Fruit fly (Drosophila melanogaster) whole organism, embryonic: ENCODE data around the gene PolA1.

Source experiments
- B-H2 ChIP-seq: fragments of 200-800 bp; sonication (Bioruptor generic); optimal IDR thresholded peaks from 2 replicates; lab custom pipeline; 2018; ENCODE audit warnings: missing biosample characterization, mild to moderate bottlenecking, missing genetic modification characterization
- CG12942 ChIP-seq: fragments of 200-800 bp; sonication (Bioruptor generic); optimal IDR thresholded peaks from 3 replicates; lab custom pipeline; 2016; ENCODE audit warnings: missing biosample characterization, missing genetic modification characterization
- CG14860 ChIP-seq: fragments of 200-800 bp; sonication (Bioruptor generic); IDR thresholded peaks from 3 replicates; pipeline ENCODE4 v1.3.6; 2022; ENCODE audit warnings: missing biosample characterization, missing genetic modification characterization; ENCODE audit not compliant: partially characterized antibody
- CG15011 ChIP-seq: fragments of 200-800 bp; sonication (Bioruptor generic); optimal IDR thresholded peaks from 3 replicates; lab custom pipeline; 2018; ENCODE audit warnings: missing biosample characterization, mild to moderate bottlenecking, missing genetic modification characterization
- CG15073 ChIP-seq: fragments of 200-800 bp; sonication (Bioruptor generic); optimal IDR thresholded peaks from 2 replicates; lab custom pipeline; 2016; ENCODE audit warnings: missing biosample characterization, missing genetic modification characterization
- CG16863 ChIP-seq: fragments of 200-800 bp; sonication (Bioruptor generic); optimal IDR thresholded peaks from 3 replicates; lab custom pipeline; 2016; ENCODE audit warnings: missing biosample characterization, missing genetic modification characterization
- CG17612 ChIP-seq: fragments of 200-800 bp; sonication (Bioruptor generic); IDR thresholded peaks from 2 replicates; pipeline ENCODE4 v1.3.6; 2022; ENCODE audit warnings: missing biosample characterization, missing genetic modification characterization
- CG17912 ChIP-seq: fragments of 200-800 bp; sonication (Bioruptor generic); optimal IDR thresholded peaks from 2 replicates; lab custom pipeline; 2018; ENCODE audit warnings: missing biosample characterization, mild to moderate bottlenecking, missing genetic modification characterization
- CG18619 ChIP-seq: fragments of 200-800 bp; sonication (Bioruptor generic); optimal IDR thresholded peaks from 3 replicates; lab custom pipeline; 2017; ENCODE audit warnings: missing biosample characterization, mild to moderate bottlenecking, missing genetic modification characterization
- CG42726 ChIP-seq: fragments of 200-800 bp; sonication (Bioruptor generic); IDR thresholded peaks from 2 replicates; pipeline ENCODE4 v1.3.6; 2022; ENCODE audit warnings: missing biosample characterization, missing genetic modification characterization; ENCODE audit not compliant: partially characterized antibody
- CG4360 ChIP-seq: fragments of 200-800 bp; sonication (Bioruptor generic); IDR thresholded peaks from 2 replicates; pipeline ENCODE4 v1.3.6; 2022; ENCODE audit warnings: missing biosample characterization, missing genetic modification characterization
- CG4730 ChIP-seq: fragments of 200-800 bp; sonication (Bioruptor generic); IDR thresholded peaks from 2 replicates; pipeline ENCODE4 v1.3.6; 2022; ENCODE audit warnings: missing biosample characterization, missing genetic modification characterization
- CG5245 ChIP-seq: fragments of 200-800 bp; sonication (Bioruptor generic); optimal IDR thresholded peaks from 3 replicates; lab custom pipeline; 2016; ENCODE audit warnings: missing biosample characterization, missing genetic modification characterization
- CG6175 ChIP-seq: fragments of 200-800 bp; sonication (Bioruptor generic); IDR thresholded peaks from 3 replicates; pipeline ENCODE4 v1.3.6; 2022; ENCODE audit warnings: missing biosample characterization, missing genetic modification characterization
- CG6654 ChIP-seq: fragments of 200-800 bp; sonication (Bioruptor generic); optimal IDR thresholded peaks from 2 replicates; lab custom pipeline; 2017; ENCODE audit warnings: missing biosample characterization, mild to moderate bottlenecking, missing genetic modification characterization
- CG7786 ChIP-seq: fragments of 200-800 bp; sonication (Bioruptor generic); optimal IDR thresholded peaks from 2 replicates; lab custom pipeline; 2016; ENCODE audit warnings: missing biosample characterization, missing genetic modification characterization
- CG8359 ChIP-seq: fragments of 200-800 bp; sonication (Bioruptor generic); optimal IDR thresholded peaks from 2 replicates; lab custom pipeline; 2017; ENCODE audit warnings: missing biosample characterization, mild to moderate bottlenecking, missing genetic modification characterization, borderline replicate concordance
- E2f1 ChIP-seq: fragments of 200-800 bp; sonication (Bioruptor generic); IDR thresholded peaks from 2 replicates; pipeline ENCODE4 v1.3.6; 2022; ENCODE audit warnings: missing biosample characterization, missing genetic modification characterization
- Ets97D ChIP-seq: fragments of 200-800 bp; sonication (Bioruptor generic); optimal IDR thresholded peaks from 3 replicates; lab custom pipeline; 2016; ENCODE audit warnings: missing biosample characterization, missing genetic modification characterization
- HLHmδ ChIP-seq: fragments of 200-800 bp; sonication (Bioruptor generic); optimal IDR thresholded peaks from 2 replicates; lab custom pipeline; 2018; ENCODE audit warnings: missing biosample characterization, mild to moderate bottlenecking, missing genetic modification characterization, moderate library complexity
- Hr39 ChIP-seq: fragments of >200 bp; optimal IDR thresholded peaks from 2 replicates; lab custom pipeline; 2017
- Kr ChIP-seq: fragments of 200-800 bp; sonication (Bioruptor generic); optimal IDR thresholded peaks from 2 replicates; lab custom pipeline; 2017; ENCODE audit warnings: missing biosample characterization, mild to moderate bottlenecking, missing genetic modification characterization
- Mes4 ChIP-seq: fragments of 200-800 bp; sonication (Bioruptor generic); optimal IDR thresholded peaks from 2 replicates; lab custom pipeline; 2016; ENCODE audit warnings: missing biosample characterization, missing genetic modification characterization
- NFAT ChIP-seq: fragments of 200-800 bp; sonication (Bioruptor generic); IDR thresholded peaks from 2 replicates; pipeline ENCODE4 v1.3.6; 2022; ENCODE audit warnings: missing biosample characterization, missing genetic modification characterization
- Nf-YB ChIP-seq: fragments of 200-800 bp; sonication (Bioruptor generic); optimal IDR thresholded peaks from 3 replicates; lab custom pipeline; 2019; ENCODE audit warnings: missing biosample characterization, mild to moderate bottlenecking, missing genetic modification characterization, moderate library complexity
- Oli ChIP-seq: fragments of 200-800 bp; sonication (Bioruptor generic); optimal IDR thresholded peaks from 2 replicates; lab custom pipeline; 2018; ENCODE audit warnings: missing biosample characterization, mild to moderate bottlenecking, missing genetic modification characterization, moderate library complexity
- Sox102F ChIP-seq: fragments of 200-800 bp; sonication (Bioruptor generic); optimal IDR thresholded peaks from 2 replicates; lab custom pipeline; 2018; ENCODE audit warnings: missing biosample characterization, mild to moderate bottlenecking, missing genetic modification characterization, moderate library complexity
- ac ChIP-seq: fragments of 200-800 bp; sonication (Bioruptor generic); optimal IDR thresholded peaks from 3 replicates; lab custom pipeline; 2017; ENCODE audit warnings: missing biosample characterization, mild to moderate bottlenecking, missing genetic modification characterization
- ara ChIP-seq: fragments of 200-800 bp; sonication (Bioruptor generic); IDR thresholded peaks from 2 replicates; pipeline ENCODE4 v1.3.6; 2022; ENCODE audit warnings: missing biosample characterization, missing genetic modification characterization
- bbx ChIP-seq: fragments of 200-800 bp; sonication (Bioruptor generic); IDR thresholded peaks from 2 replicates; pipeline ENCODE4 v1.3.6; 2022; ENCODE audit warnings: missing biosample characterization, missing genetic modification characterization; ENCODE audit not compliant: partially characterized antibody
- bigmax ChIP-seq: fragments of 200-800 bp; sonication (Bioruptor generic); optimal IDR thresholded peaks from 2 replicates; lab custom pipeline; 2018; ENCODE audit warnings: missing biosample characterization, mild to moderate bottlenecking, missing genetic modification characterization
- dpn ChIP-seq, 2 experiments: fragments of 200-800 bp; sonication (Bioruptor generic); optimal IDR thresholded peaks; 3 replicates each; lab custom pipeline; 2016; ENCODE audit warnings: missing biosample characterization in 2 of 2, missing genetic modification characterization in 2 of 2
- en ChIP-seq: fragments of 200-800 bp; sonication (Bioruptor generic); optimal IDR thresholded peaks from 2 replicates; lab custom pipeline; 2016; ENCODE audit warnings: missing biosample characterization, missing genetic modification characterization
- gce ChIP-seq: fragments of 200-800 bp; sonication (Bioruptor generic); IDR thresholded peaks from 3 replicates; pipeline ENCODE4 v1.3.6; 2022; ENCODE audit warnings: missing biosample characterization, missing genetic modification characterization
- gcm2 ChIP-seq: fragments of 200-800 bp; sonication (Bioruptor generic); optimal IDR thresholded peaks from 2 replicates; lab custom pipeline; 2016; ENCODE audit warnings: missing biosample characterization, missing genetic modification characterization
- gfzf ChIP-seq: fragments of 200-800 bp; sonication (Bioruptor generic); optimal IDR thresholded peaks from 2 replicates; lab custom pipeline; 2016; ENCODE audit warnings: missing biosample characterization, mild to moderate bottlenecking, missing genetic modification characterization, moderate library complexity
- gsb-n ChIP-seq: fragments of 200-800 bp; sonication (Bioruptor generic); optimal IDR thresholded peaks from 3 replicates; lab custom pipeline; 2018; ENCODE audit warnings: missing biosample characterization, mild to moderate bottlenecking, missing genetic modification characterization
- gt ChIP-seq: fragments of 200-800 bp; sonication (Bioruptor generic); IDR thresholded peaks from 2 replicates; pipeline ENCODE4 v1.3.6; 2022; ENCODE audit warnings: missing biosample characterization, missing genetic modification characterization
- odd ChIP-seq: fragments of 200-800 bp; sonication (Bioruptor generic); optimal IDR thresholded peaks from 2 replicates; lab custom pipeline; 2017; ENCODE audit warnings: missing biosample characterization, mild to moderate bottlenecking, missing genetic modification characterization
- pb ChIP-seq: fragments of 200-800 bp; sonication (Bioruptor generic); optimal IDR thresholded peaks from 3 replicates; lab custom pipeline; 2016; ENCODE audit warnings: missing biosample characterization, missing genetic modification characterization
- pho ChIP-seq: fragments of 200-800 bp; sonication (Bioruptor generic); optimal IDR thresholded peaks from 2 replicates; lab custom pipeline; 2016; ENCODE audit warnings: missing biosample characterization, missing genetic modification characterization
- row ChIP-seq: fragments of 200-800 bp; sonication (Bioruptor generic); IDR thresholded peaks from 3 replicates; pipeline ENCODE4 v1.3.6; 2022; ENCODE audit warnings: missing biosample characterization, missing genetic modification characterization
- slbo ChIP-seq: fragments of 200-800 bp; sonication (Bioruptor generic); IDR thresholded peaks from 2 replicates; pipeline ENCODE4 v1.3.6; 2022; ENCODE audit warnings: missing biosample characterization, missing genetic modification characterization
- slp2 ChIP-seq: fragments of 200-800 bp; sonication (Bioruptor generic); optimal IDR thresholded peaks from 2 replicates; lab custom pipeline; 2016; ENCODE audit warnings: missing biosample characterization, missing genetic modification characterization
- sr ChIP-seq: fragments of 200-800 bp; sonication (Bioruptor generic); IDR thresholded peaks from 3 replicates; pipeline ENCODE4 v1.3.6; 2022; ENCODE audit warnings: missing biosample characterization, missing genetic modification characterization
- stwl ChIP-seq: fragments of 200-800 bp; sonication (Bioruptor generic); optimal IDR thresholded peaks from 3 replicates; lab custom pipeline; 2018; ENCODE audit warnings: missing biosample characterization, mild to moderate bottlenecking, missing genetic modification characterization, moderate library complexity
- tap ChIP-seq: fragments of 200-800 bp; optimal IDR thresholded peaks from 3 replicates; lab custom pipeline; 2019; ENCODE audit warnings: missing biosample characterization, mild to moderate bottlenecking, missing genetic modification characterization, moderate library complexity
- tna ChIP-seq: fragments of 200-800 bp; sonication (Bioruptor generic); IDR thresholded peaks from 2 replicates; pipeline ENCODE4 v1.3.6; 2022; ENCODE audit warnings: missing biosample characterization, missing genetic modification characterization; ENCODE audit not compliant: partially characterized antibody
- unpg ChIP-seq: fragments of 200-800 bp; sonication (Bioruptor generic); optimal IDR thresholded peaks from 3 replicates; lab custom pipeline; 2018; ENCODE audit warnings: missing biosample characterization, mild to moderate bottlenecking, missing genetic modification characterization, moderate library complexity
- z ChIP-seq: fragments of 200-800 bp; sonication (Bioruptor generic); IDR thresholded peaks from 3 replicates; pipeline ENCODE4 v1.3.6; 2022; ENCODE audit warnings: missing biosample characterization, missing genetic modification characterization
- zen2 ChIP-seq: fragments of 200-800 bp; sonication (Bioruptor generic); IDR thresholded peaks from 3 replicates; pipeline ENCODE4 v1.3.6; 2022; ENCODE audit warnings: missing biosample characterization, missing genetic modification characterization; ENCODE audit not compliant: partially characterized antibody

The PolA1 gene

DNA sequence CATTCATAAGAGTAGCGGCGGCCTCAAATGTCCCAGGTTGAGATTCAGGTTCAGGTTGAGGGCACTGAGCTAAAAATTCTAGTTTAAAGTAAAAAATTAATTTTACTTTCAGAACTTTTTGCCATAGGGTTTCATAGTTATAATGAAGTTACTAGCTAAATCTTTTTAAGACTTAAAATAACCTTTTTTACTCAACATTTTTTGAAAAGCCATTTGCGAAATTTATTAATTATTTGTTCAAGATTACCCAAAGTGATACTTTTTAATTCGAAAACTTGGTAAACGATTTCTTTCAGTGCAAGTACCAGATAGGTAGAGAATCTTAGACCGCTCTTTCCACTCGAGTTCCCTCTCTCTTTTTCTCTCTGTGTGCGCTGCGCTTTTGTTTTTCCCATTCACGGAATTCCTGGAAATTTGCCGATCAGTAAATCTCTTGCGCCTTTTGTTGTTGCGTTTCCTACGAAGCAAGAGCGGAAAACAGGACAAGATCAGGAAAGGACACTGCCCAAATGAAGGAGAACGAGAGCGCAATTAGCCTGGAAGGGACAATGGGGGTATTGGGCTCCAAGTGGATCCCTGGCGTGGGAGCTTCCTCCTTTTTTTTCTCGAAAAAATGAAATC, 29.9 kb downstream of the PolA1 start (continued):
- TF ChIP-seq NFAT (GFP tag; lab: Robert Waterston, UW) (no peak), Oli (tag; lab: Kevin White, UChicago) (peak; percentile 61), ara (GFP tag; lab: Robert Waterston, UW) (peak; percentile 68), sr (GFP tag; lab: Robert Waterston, UW) (no peak), gfzf (no peak), Sox102F (GFP tag; lab: Kevin White, UChicago) (peak; percentile 9), CG8359 (peak; percentile 69), CG15011 (GFP tag; lab: Kevin White, UChicago) (peak; percentile 45), Mes4 (GFP tag; lab: Kevin White, UChicago) (peak; percentile 28), unpg (GFP tag; lab: Kevin White, UChicago) (peak; percentile 68), CG12942 (GFP tag; lab: Kevin White, UChicago) (no peak), pb (no peak), CG14860 (GFP tag; lab: Robert Waterston, UW) (no peak), zen2 (no peak), row (GFP tag; lab: Robert Waterston, UW) (peak; percentile 75), CG7786 (GFP tag; lab: Kevin White, UChicago) (peak; percentile 35), z (no peak), B-H2 (GFP tag; lab: Kevin White, UChicago) (no peak), gce (GFP tag; lab: Robert Waterston, UW) (no peak), stwl (peak; percentile 47), tap (tag; lab: Kevin White, UChicago) (peak; percentile 40), bbx (no peak), CG15073 (GFP tag; lab: Kevin White, UChicago) (no peak), pho (no peak), CG17612 (GFP tag; lab: Robert Waterston, UW) (no peak), Nf-YB (GFP tag; lab: Kevin White, UChicago) (peak; percentile 61), CG6175 (GFP tag; lab: Robert Waterston, UW) (no peak), Hr39 (lab: Kevin White, UChicago) (no peak), ac (GFP tag; lab: Kevin White, UChicago) (peak; percentile 90), HLHmδ (GFP tag; lab: Kevin White, UChicago) (no peak), odd (GFP tag; lab: Kevin White, UChicago) (peak; percentile 9), Ets97D (GFP tag; lab: Kevin White, UChicago) (no peak), tna (GFP tag; lab: Robert Waterston, UW) (no peak), CG17912 (no peak), CG4730 (GFP tag; lab: Robert Waterston, UW) (no peak), slp2 (GFP tag; lab: Kevin White, UChicago) (no peak), CG42726 (GFP tag; lab: Robert Waterston, UW) (no peak), dpn (GFP tag; optimal IDR thresholded peaks at IDR 0.05; lab: Kevin White, UChicago) (peak in 1 of 2 experiments; percentile 42), CG18619 (GFP tag; lab: Kevin White, UChicago) (peak; percentile 43), CG6654 (GFP tag; lab: Kevin White, UChicago) (no peak), gcm2 (GFP tag; lab: Kevin White, UChicago) (no peak), CG16863 (GFP tag; lab: Kevin White, UChicago) (peak; percentile 44), gt (GFP tag; lab: Robert Waterston, UW) (no peak; the same call in 1 of the 2 replicates), gsb-n (tag; lab: Kevin White, UChicago) (peak; percentile 80), en (peak; percentile 48), CG5245 (GFP tag; lab: Kevin White, UChicago) (peak; percentile 35), bigmax (GFP tag; lab: Kevin White, UChicago) (no peak), slbo (no peak), CG4360 (GFP tag; lab: Robert Waterston, UW) (peak; percentile 29; the same call in 1 of the 2 replicates), E2f1 (GFP tag; lab: Robert Waterston, UW) (peak; percentile 69), Kr (no peak)
